Fruit fly (Drosophila melanogaster) whole organism, embryonic: ENCODE data around the gene AlkB.

Experiments used
- Atf3 ChIP-seq: fragments of 200-800 bp; sonication (Bioruptor generic); optimal IDR thresholded peaks from 3 replicates; lab custom pipeline; 2016; ENCODE audit warnings: missing biosample characterization, missing genetic modification characterization
- Atf6 ChIP-seq: fragments of 200-800 bp; sonication (Bioruptor generic); IDR thresholded peaks from 2 replicates; pipeline ENCODE4 v1.3.6; 2022; ENCODE audit warnings: missing biosample characterization, missing genetic modification characterization
- Awh ChIP-seq: fragments of 200-800 bp; sonication (Bioruptor generic); IDR thresholded peaks from 2 replicates; pipeline ENCODE4, ENCODE4 v1.3.6; 2022; ENCODE audit warnings: missing biosample characterization, missing genetic modification characterization
- CG10366 ChIP-seq: fragments of 200-800 bp; sonication (Bioruptor generic); IDR thresholded peaks from 2 replicates; pipeline ENCODE4 v1.3.6; 2022; ENCODE audit warnings: missing biosample characterization, missing genetic modification characterization
- CG10462 ChIP-seq: fragments of 200-800 bp; sonication (Bioruptor generic); optimal IDR thresholded peaks from 2 replicates; lab custom pipeline; 2016; ENCODE audit warnings: missing biosample characterization, missing genetic modification characterization
- CG12104 ChIP-seq: fragments of 200-800 bp; sonication (Bioruptor generic); optimal IDR thresholded peaks from 3 replicates; lab custom pipeline; 2016; ENCODE audit warnings: missing biosample characterization, missing genetic modification characterization
- CG12155 ChIP-seq: fragments of 200-800 bp; sonication (Bioruptor generic); optimal IDR thresholded peaks from 3 replicates; lab custom pipeline; 2016; ENCODE audit warnings: missing biosample characterization, missing genetic modification characterization
- CG13624 ChIP-seq: fragments of 200-800 bp; sonication (Bioruptor generic); optimal IDR thresholded peaks from 2 replicates; lab custom pipeline; 2016; ENCODE audit warnings: missing biosample characterization, missing genetic modification characterization
- CG14050 ChIP-seq: fragments of 200-800 bp; sonication (Bioruptor generic); IDR thresholded peaks from 3 replicates; pipeline ENCODE4 v1.3.6; 2022; ENCODE audit warnings: missing biosample characterization, missing genetic modification characterization
- CG17385 ChIP-seq: fragments of 200-800 bp; sonication (Bioruptor generic); optimal IDR thresholded peaks from 3 replicates; lab custom pipeline; 2018; ENCODE audit warnings: missing biosample characterization, mild to moderate bottlenecking, missing genetic modification characterization
- CG18619 ChIP-seq: fragments of 200-800 bp; sonication (Bioruptor generic); optimal IDR thresholded peaks from 3 replicates; lab custom pipeline; 2017; ENCODE audit warnings: missing biosample characterization, mild to moderate bottlenecking, missing genetic modification characterization
- CG2199 ChIP-seq: fragments of 200-800 bp; sonication (Bioruptor generic); IDR thresholded peaks from 3 replicates; pipeline ENCODE4 v1.3.6; 2022; ENCODE audit warnings: missing biosample characterization, missing genetic modification characterization
- CG2875 ChIP-seq: fragments of 200-800 bp; sonication (Bioruptor generic); optimal IDR thresholded peaks from 2 replicates; lab custom pipeline; 2017; ENCODE audit warnings: missing biosample characterization, mild to moderate bottlenecking, missing genetic modification characterization, missing genetic modification reagents
- CG30403 ChIP-seq: fragments of 200-800 bp; sonication (Bioruptor generic); optimal IDR thresholded peaks from 3 replicates; lab custom pipeline; 2016; ENCODE audit warnings: missing biosample characterization, missing genetic modification characterization
- CG31224 ChIP-seq: fragments of 200-800 bp; sonication (Bioruptor generic); IDR thresholded peaks from 2 replicates; pipeline ENCODE4 v1.3.6; 2022; ENCODE audit warnings: missing biosample characterization, missing genetic modification characterization
- CG32767 ChIP-seq: fragments of 200-800 bp; sonication (Bioruptor generic); IDR thresholded peaks from 2 replicates; pipeline ENCODE4 v1.3.6; 2022; ENCODE audit warnings: missing biosample characterization, missing genetic modification characterization
- CG3847 ChIP-seq: fragments of 200-800 bp; sonication (Bioruptor generic); IDR thresholded peaks from 2 replicates; pipeline ENCODE4 v1.3.6; 2022; ENCODE audit warnings: missing biosample characterization, missing genetic modification characterization
- CG4707 ChIP-seq: fragments of 200-800 bp; sonication (Bioruptor generic); optimal IDR thresholded peaks from 2 replicates; lab custom pipeline; 2018; ENCODE audit warnings: missing biosample characterization, mild to moderate bottlenecking, missing genetic modification characterization, moderate library complexity
- CG4820 ChIP-seq: fragments of 200-800 bp; sonication (Bioruptor generic); optimal IDR thresholded peaks from 3 replicates; lab custom pipeline; 2016; ENCODE audit warnings: missing biosample characterization, missing genetic modification characterization
- CG6689 ChIP-seq: fragments of 200-800 bp; sonication (Bioruptor generic); IDR thresholded peaks from 2 replicates; pipeline ENCODE4 v1.3.6; 2022; ENCODE audit warnings: missing biosample characterization, missing genetic modification characterization
- CG6765 ChIP-seq: fragments of 200-800 bp; sonication (Bioruptor generic); optimal IDR thresholded peaks from 3 replicates; lab custom pipeline; 2017; ENCODE audit warnings: missing biosample characterization, mild to moderate bottlenecking, missing genetic modification characterization
- CG6813 ChIP-seq: fragments of 200-800 bp; sonication (Bioruptor generic); optimal IDR thresholded peaks from 2 replicates; lab custom pipeline; 2017; ENCODE audit warnings: missing biosample characterization, missing genetic modification characterization, mild to moderate bottlenecking, moderate library complexity, missing genetic modification reagents
- CG7357 ChIP-seq: fragments of 200-800 bp; sonication (Bioruptor generic); IDR thresholded peaks from 3 replicates; pipeline ENCODE4 v1.3.6; 2022; ENCODE audit warnings: missing biosample characterization, missing genetic modification characterization
- CTCF ChIP-seq: fragments of 200-800 bp; sonication (Bioruptor generic); optimal IDR thresholded peaks from 2 replicates; lab custom pipeline; 2017; ENCODE audit warnings: missing biosample characterization, mild to moderate bottlenecking, missing genetic modification characterization, moderate library complexity
- E2f2 ChIP-seq: fragments of 200-800 bp; sonication (Bioruptor generic); IDR thresholded peaks from 2 replicates; pipeline ENCODE4 v1.3.6; 2022; ENCODE audit warnings: missing biosample characterization, missing genetic modification characterization
- ERR ChIP-seq: fragments of 200-800 bp; sonication (Bioruptor generic); optimal IDR thresholded peaks from 2 replicates; lab custom pipeline; 2016; ENCODE audit warnings: missing biosample characterization, missing genetic modification characterization
- Hand ChIP-seq: fragments of 200-800 bp; sonication (Bioruptor generic); optimal IDR thresholded peaks from 2 replicates; lab custom pipeline; 2017; ENCODE audit warnings: mild to moderate bottlenecking, missing biosample characterization, missing genetic modification reagents, missing genetic modification characterization
- Med ChIP-seq: fragments of 200-800 bp; sonication (Bioruptor generic); peaks from one replicate; lab custom pipeline; 2016; ENCODE audit warnings: missing biosample characterization, missing genetic modification characterization, mild to moderate bottlenecking, inconsistent platforms, moderate library complexity
- Myb ChIP-seq: fragments of 200-800 bp; sonication (Bioruptor generic); optimal IDR thresholded peaks from 2 replicates; lab custom pipeline; 2016; ENCODE audit warnings: missing biosample characterization, missing genetic modification characterization
- NK7.1 ChIP-seq: fragments of 200-800 bp; sonication (Bioruptor generic); optimal IDR thresholded peaks from 3 replicates; lab custom pipeline; 2016; ENCODE audit warnings: missing biosample characterization, missing genetic modification characterization
- Sry-δ ChIP-seq: fragments of 200-800 bp; sonication (Bioruptor generic); optimal IDR thresholded peaks from 2 replicates; lab custom pipeline; 2016; ENCODE audit warnings: missing biosample characterization, missing genetic modification characterization
- ara ChIP-seq: fragments of 200-800 bp; sonication (Bioruptor generic); IDR thresholded peaks from 2 replicates; pipeline ENCODE4 v1.3.6; 2022; ENCODE audit warnings: missing biosample characterization, missing genetic modification characterization
- bsh ChIP-seq, 2 experiments: fragments of 200-800 bp; sonication (Bioruptor generic); optimal IDR thresholded peaks; 2 replicates each; lab custom pipeline; 2017 to 2018; ENCODE audit warnings: mild to moderate bottlenecking in 2 of 2, missing biosample characterization in 2 of 2, missing genetic modification characterization in 2 of 2, moderate library complexity in 1 of 2
- cato ChIP-seq: fragments of 200-800 bp; sonication (Bioruptor generic); optimal IDR thresholded peaks from 2 replicates; lab custom pipeline; 2016; ENCODE audit warnings: missing biosample characterization, missing genetic modification characterization, borderline replicate concordance
- caup ChIP-seq: fragments of 200-800 bp; sonication (Bioruptor generic); optimal IDR thresholded peaks from 3 replicates; lab custom pipeline; 2017; ENCODE audit warnings: missing biosample characterization, mild to moderate bottlenecking, missing genetic modification characterization, moderate library complexity; ENCODE audit not compliant: severe bottlenecking
- ewg ChIP-seq: fragments of 200-800 bp; sonication (Bioruptor generic); optimal IDR thresholded peaks from 3 replicates; lab custom pipeline; 2017; ENCODE audit warnings: mild to moderate bottlenecking, missing biosample characterization, missing genetic modification reagents, missing genetic modification characterization
- fd3F ChIP-seq: fragments of 200-800 bp; sonication (Bioruptor generic); optimal IDR thresholded peaks from 2 replicates; lab custom pipeline; 2018; ENCODE audit warnings: missing biosample characterization, mild to moderate bottlenecking, missing genetic modification characterization, moderate library complexity
- gsb-n ChIP-seq: fragments of 200-800 bp; sonication (Bioruptor generic); optimal IDR thresholded peaks from 3 replicates; lab custom pipeline; 2018; ENCODE audit warnings: missing biosample characterization, mild to moderate bottlenecking, missing genetic modification characterization
- her ChIP-seq: fragments of 200-800 bp; sonication (Bioruptor generic); optimal IDR thresholded peaks from 2 replicates; lab custom pipeline; 2016; ENCODE audit warnings: missing biosample characterization, missing genetic modification characterization
- kay ChIP-seq: fragments of 200-800 bp; sonication (Bioruptor generic); optimal IDR thresholded peaks from 2 replicates; lab custom pipeline; 2016; ENCODE audit warnings: missing biosample characterization, missing genetic modification characterization
- maf-S ChIP-seq: fragments of 200-800 bp; sonication (Bioruptor generic); optimal IDR thresholded peaks from 2 replicates; lab custom pipeline; 2016; ENCODE audit warnings: missing biosample characterization, missing genetic modification characterization
- mam ChIP-seq: fragments of 200-800 bp; sonication (Bioruptor generic); optimal IDR thresholded peaks from 3 replicates; lab custom pipeline; 2016; ENCODE audit warnings: missing biosample characterization, missing genetic modification characterization
- nerfin-1 ChIP-seq: fragments of 200-800 bp; sonication (Bioruptor generic); optimal IDR thresholded peaks from 3 replicates; lab custom pipeline; 2019; ENCODE audit warnings: missing biosample characterization, mild to moderate bottlenecking, missing genetic modification characterization, moderate library complexity
- otp ChIP-seq: fragments of 200-800 bp; sonication (Bioruptor generic); IDR thresholded peaks from 3 replicates; pipeline ENCODE4, ENCODE4 v1.3.6; 2022; ENCODE audit warnings: missing biosample characterization, missing genetic modification characterization
- pan ChIP-seq, 4 experiments: fragments of >200 bp in 3 of 4; fragments of 200-800 bp in 1 of 4; sonication (Bioruptor generic) in 1 of 4; optimal IDR thresholded peaks in 3 of 4; IDR thresholded peaks in 1 of 4; 2 replicates each; pipeline versions ENCODE4 v1.3.6 to Lab custom; 2017 to 2022; ENCODE audit warnings: missing biosample characterization in 2 of 4, missing genetic modification characterization in 2 of 4, mixed read lengths in 1 of 4
- pfk ChIP-seq: fragments of 200-800 bp; sonication (Bioruptor generic); optimal IDR thresholded peaks from 2 replicates; lab custom pipeline; 2018; ENCODE audit warnings: missing biosample characterization, mild to moderate bottlenecking, missing genetic modification characterization, moderate library complexity
- row ChIP-seq: fragments of 200-800 bp; sonication (Bioruptor generic); IDR thresholded peaks from 3 replicates; pipeline ENCODE4 v1.3.6; 2022; ENCODE audit warnings: missing biosample characterization, missing genetic modification characterization
- tin ChIP-seq: fragments of 200-800 bp; sonication (Bioruptor generic); optimal IDR thresholded peaks from 3 replicates; lab custom pipeline; 2016; ENCODE audit warnings: missing biosample characterization, missing genetic modification characterization
- tx ChIP-seq: fragments of 200-800 bp; sonication (Bioruptor generic); optimal IDR thresholded peaks from 2 replicates; lab custom pipeline; 2016; ENCODE audit warnings: missing biosample characterization, missing genetic modification characterization

Gene AlkB

DNA sequence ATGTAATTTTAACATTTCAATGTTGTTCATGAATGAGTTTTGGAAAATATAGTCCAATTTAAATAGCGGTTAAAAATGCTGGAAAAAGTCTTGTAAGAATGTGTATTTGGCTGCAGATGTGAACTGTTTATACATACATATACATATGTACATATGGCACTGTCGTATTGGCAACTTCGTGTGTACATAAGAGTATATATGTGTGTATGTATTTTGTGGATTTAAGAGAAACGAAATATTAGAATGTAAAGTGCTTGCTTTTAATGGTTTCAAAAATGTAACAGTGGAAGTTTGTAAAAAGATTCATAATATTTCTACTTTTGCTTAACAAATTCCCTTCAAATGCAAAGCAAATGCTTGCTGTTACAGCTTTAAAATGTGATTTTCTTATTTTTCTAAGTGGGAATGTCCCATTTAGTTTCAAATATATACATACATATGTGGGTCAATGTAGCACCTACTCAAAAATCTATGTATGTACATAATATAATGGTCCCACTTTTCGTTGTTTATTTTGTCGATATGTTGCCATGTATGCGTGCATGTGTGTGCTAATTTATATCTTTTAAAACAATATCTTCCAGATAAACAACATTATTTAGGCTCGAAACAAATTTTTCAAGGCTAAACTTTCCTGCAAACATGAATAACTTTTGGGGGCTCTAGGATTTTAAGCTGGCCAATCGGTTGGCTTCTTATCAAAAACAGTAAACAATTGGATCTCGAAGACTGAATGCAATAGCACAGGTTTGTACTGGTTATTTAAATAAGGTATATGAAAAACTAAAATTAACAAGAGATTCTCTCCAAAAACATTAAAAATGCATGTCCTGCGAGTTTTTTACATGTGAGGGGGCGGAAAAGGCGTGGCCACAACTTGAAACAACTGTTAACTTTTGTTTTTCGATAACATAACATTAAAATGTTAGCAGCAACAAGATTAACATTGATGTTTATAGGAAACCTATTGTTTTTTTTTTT, 11.8 kb upstream of the AlkB start (continued):
- TF ChIP-seq ara (GFP tag; lab: Robert Waterston, UW) (no peak), tx (no peak), Med (GFP tag; lab: Kevin White, UChicago) (peak; percentile 92), CG12104 (GFP tag; lab: Kevin White, UChicago) (peak; percentile 67), pan (optimal IDR thresholded peaks at IDR 0.05; lab: Kevin White, UChicago) (no peak), pan (GFP tag; optimal IDR thresholded peaks at IDR 0.05 in 1 of 2, IDR thresholded peaks at IDR 0.05 in 1 of 2) (peak in 1 of 2 experiments; percentile 23), tin (GFP tag; lab: Kevin White, UChicago) (no peak), CG14050 (no peak), CG4707 (GFP tag; lab: Kevin White, UChicago) (peak; percentile 72), mam (GFP tag; lab: Kevin White, UChicago) (peak; percentile 4), CG6765 (GFP tag; lab: Kevin White, UChicago) (peak; percentile 86), CG10366 (GFP tag; lab: Robert Waterston, UW) (no peak), CG3847 (GFP tag; lab: Robert Waterston, UW) (no peak), CG18619 (GFP tag; lab: Kevin White, UChicago) (peak; percentile 65), nerfin-1 (tag; lab: Kevin White, UChicago) (peak; percentile 51), gsb-n (tag; lab: Kevin White, UChicago) (no peak), Myb (GFP tag; lab: Kevin White, UChicago) (peak; percentile 15), ewg (no peak), Atf3 (GFP tag; lab: Kevin White, UChicago) (no peak), CG10462 (GFP tag; lab: Kevin White, UChicago) (peak; percentile 18), Atf6 (peak; percentile 78), maf-S (GFP tag; lab: Kevin White, UChicago) (peak; percentile 52), Sry-δ (peak; percentile 25), CG13624 (GFP tag; lab: Kevin White, UChicago) (peak; percentile 47), otp (GFP tag; lab: Robert Waterston, UW) (0 out of 3 replicates have a peak, but pooled peaks have one; percentile 51), E2f2 (GFP tag; lab: Robert Waterston, UW) (peak; percentile 43; the same call in 1 of the 2 replicates), CG2875 (GFP tag; lab: Kevin White, UChicago) (no peak), kay (GFP tag; lab: Kevin White, UChicago) (peak; percentile 31), ERR (peak; percentile 41), CG7357 (peak; percentile 77), cato (GFP tag; lab: Kevin White, UChicago) (no peak), CG2199 (GFP tag; lab: Robert Waterston, UW) (no peak), NK7.1 (GFP tag; lab: Kevin White, UChicago) (peak; percentile 38), CG4820 (GFP tag; lab: Kevin White, UChicago) (no peak), row (GFP tag; lab: Robert Waterston, UW) (no peak), caup (GFP tag; lab: Kevin White, UChicago) (peak; percentile 90), CG6813 (GFP tag; lab: Kevin White, UChicago) (peak; percentile 88), fd3F (GFP tag; lab: Kevin White, UChicago) (peak; percentile 65), Hand (GFP tag; lab: Kevin White, UChicago) (peak; percentile 65), pfk (GFP tag; lab: Kevin White, UChicago) (peak; percentile 82), CTCF (GFP tag; lab: Kevin White, UChicago) (peak; percentile 11), CG6689 (no peak), CG31224 (GFP tag; lab: Robert Waterston, UW) (no peak), CG32767 (GFP tag; lab: Robert Waterston, UW) (peak; percentile 16; the same call in 1 of the 2 replicates), CG17385 (GFP tag; lab: Kevin White, UChicago) (peak; percentile 69), CG12155 (GFP tag; lab: Kevin White, UChicago) (peak; percentile 10), her (GFP tag; lab: Kevin White, UChicago) (peak; percentile 42), CG30403 (GFP tag; lab: Kevin White, UChicago) (no peak), bsh (GFP tag; optimal IDR thresholded peaks at IDR 0.05; lab: Kevin White, UChicago) (peak in 1 of 2 experiments; percentile 53), Awh (GFP tag; lab: Robert Waterston, UW) (peak; percentile 77)
